Worm (Caenorhabditis elegans): ENCODE measurements around the gene ZK1236.1.

The ZK1236.1 gene

DNA sequence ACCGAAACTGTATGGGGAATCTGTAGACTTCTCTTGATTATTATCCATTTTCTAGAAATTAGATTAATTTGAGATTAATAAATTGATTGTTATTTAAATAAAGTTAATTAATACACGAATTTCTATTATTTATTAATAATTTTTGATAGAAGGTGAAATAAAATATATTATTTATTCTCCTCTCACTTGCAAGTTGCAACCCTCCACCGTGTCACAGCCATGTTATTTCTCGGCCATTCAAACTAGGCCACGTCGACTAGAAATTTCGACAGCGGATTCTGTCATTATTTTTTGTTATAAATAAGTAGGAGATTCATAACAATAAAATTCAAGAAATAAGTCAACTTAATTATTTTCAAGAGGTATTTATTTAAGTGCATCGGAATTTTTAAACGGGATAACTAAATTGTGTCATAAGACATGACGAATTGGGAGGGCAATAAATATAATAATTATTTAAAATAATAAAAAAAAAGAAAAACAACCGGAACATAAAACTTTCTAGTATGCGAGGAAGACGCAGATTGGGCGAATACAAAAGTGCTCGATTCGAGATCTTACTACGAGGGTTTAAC, 14.5 kb downstream of the ZK1236.1 start, which contains the start of gene ufbp-1 (continued):
- TF ChIP-seq lin-40 (tag; optimal IDR thresholded peaks at IDR 0.05), result peak; percentile 36
- peak; percentile 33 for TF ChIP-seq him-1 (tag; optimal IDR thresholded peaks at IDR 0.05)
- TF ChIP-seq F49E8.2 (tag; optimal IDR thresholded peaks at IDR 0.05; ENCODE audit: insufficient read depth), result no peak
- peak; percentile 91 for TF ChIP-seq chd-7 (tag; optimal IDR thresholded peaks at IDR 0.05)
- peak; percentile 41; the same call in 1 of the 2 replicates for TF ChIP-seq C17E4.6 (GFP tag; IDR thresholded peaks at IDR 0.05)
- no peak for TF ChIP-seq F33H1.4 (GFP tag; IDR thresholded peaks at IDR 0.05)
- TF ChIP-seq pbrm-1 (GFP tag; IDR thresholded peaks at IDR 0.05), result peak; percentile 85
- 0 out of 2 replicates have a peak, but pooled peaks have one; percentile 61 for TF ChIP-seq ceh-40 (GFP tag; IDR thresholded peaks at IDR 0.05)
- TF ChIP-seq rpc-1 (optimal IDR thresholded peaks at IDR 0.05), result no peak
- no peak for TF ChIP-seq rpc-1 (tag; optimal IDR thresholded peaks at IDR 0.05)
- peak; percentile 58 for TF ChIP-seq T07F8.4 (tag; optimal IDR thresholded peaks at IDR 0.05)
- no peak for TF ChIP-seq hlh-12 (tag; optimal IDR thresholded peaks at IDR 0.05)
- no peak for TF ChIP-seq F37B4.10 (GFP tag; IDR thresholded peaks at IDR 0.05)
- TF ChIP-seq efl-1 (GFP tag; optimal IDR thresholded peaks at IDR 0.05), result no peak
- peak; percentile 88 for TF ChIP-seq ekl-4 (GFP tag; IDR thresholded peaks at IDR 0.05)
- no peak for TF ChIP-seq ztf-6 (GFP tag; IDR thresholded peaks at IDR 0.05)
- TF ChIP-seq lsl-1 (GFP tag; optimal IDR thresholded peaks at IDR 0.05), result peak; percentile 33
- TF ChIP-seq let-607 (tag; optimal IDR thresholded peaks at IDR 0.05), result peak; percentile 91 to 94
- TF ChIP-seq hmg-20 (GFP tag; IDR thresholded peaks at IDR 0.05), result no peak
- TF ChIP-seq F52B5.7 (tag; optimal IDR thresholded peaks at IDR 0.05), result peak; percentile 82
- peak; percentile 27 for TF ChIP-seq ZK185.1 (tag; optimal IDR thresholded peaks at IDR 0.05; ENCODE audit: poor library complexity, severe bottlenecking)
- peak; percentile 96 for TF ChIP-seq repo-1 (tag; optimal IDR thresholded peaks at IDR 0.05)
- peak; percentile 83 for TF ChIP-seq hsf-1 (GFP tag; IDR thresholded peaks at IDR 0.05)
- no peak for TF ChIP-seq aptf-3 (GFP tag; IDR thresholded peaks at IDR 0.05)
- TF ChIP-seq nfya-2 (GFP tag; IDR thresholded peaks at IDR 0.05), result 0 out of 2 replicates have a peak, but pooled peaks have one; percentile 57
- peak; percentile 94 for TF ChIP-seq athp-1 (tag; optimal IDR thresholded peaks at IDR 0.05)
- TF ChIP-seq F10E7.11 (tag; optimal IDR thresholded peaks at IDR 0.05), result peak; percentile 83
- peak; percentile 63 for TF ChIP-seq ztf-18 (tag; optimal IDR thresholded peaks at IDR 0.05)
- TF ChIP-seq C06A6.2 (GFP tag; conservative IDR thresholded peaks at IDR 0.05), result 0 out of 2 replicates have a peak, but pooled peaks have one; percentile 14
- TF ChIP-seq snpc-1.1 (tag; optimal IDR thresholded peaks at IDR 0.05; ENCODE audit: insufficient read depth), result no peak
- peak; percentile 57; the same call in 1 of the 2 replicates for TF ChIP-seq mcd-1 (GFP tag; IDR thresholded peaks at IDR 0.05)
- no peak for TF ChIP-seq Y53F4B.3 (GFP tag; IDR thresholded peaks at IDR 0.05)
- TF ChIP-seq Y67H2A.10 (GFP tag; conservative IDR thresholded peaks at IDR 0.05), result no peak
- no peak for TF ChIP-seq madf-8 (GFP tag; conservative IDR thresholded peaks at IDR 0.05)
- peak; percentile 93 for TF ChIP-seq Y53G8AR.9 (GFP tag; conservative IDR thresholded peaks at IDR 0.05)
- peak; percentile 64 for TF ChIP-seq ets-4 (GFP tag; optimal IDR thresholded peaks at IDR 0.05)
- TF ChIP-seq fkh-3 (tag; optimal IDR thresholded peaks at IDR 0.05), result peak; percentile 34
- TF ChIP-seq Y56A3A.18 (GFP tag; IDR thresholded peaks at IDR 0.05), result peak; percentile 91
- no peak for TF ChIP-seq K11D2.4 (GFP tag; IDR thresholded peaks at IDR 0.05)
- no peak for TF ChIP-seq ceh-91 (GFP tag; IDR thresholded peaks at IDR 0.05)
- peak; percentile 46 for TF ChIP-seq hmg-1.2 (GFP tag; IDR thresholded peaks at IDR 0.05)
- TF ChIP-seq attf-5 (GFP tag; optimal IDR thresholded peaks at IDR 0.05), result peak; percentile 86
- TF ChIP-seq B0336.3 (GFP tag; IDR thresholded peaks at IDR 0.05), result peak; percentile 91
- no peak for TF ChIP-seq sptf-2 (GFP tag; optimal IDR thresholded peaks at IDR 0.05)
- no peak for TF ChIP-seq nhr-179 (tag; optimal IDR thresholded peaks at IDR 0.05)
- TF ChIP-seq atf-7 (tag; optimal IDR thresholded peaks at IDR 0.05), result peak; percentile 91
- TF ChIP-seq lsy-27 (tag; optimal IDR thresholded peaks at IDR 0.05; ENCODE audit: borderline replicate concordance, insufficient read depth), result no peak
- no peak for TF ChIP-seq ztf-25 (GFP tag; IDR thresholded peaks at IDR 0.05)

Measured in whole organism, young adult.